Worm (Caenorhabditis elegans) whole organism, L4 larva: Measurements from ENCODE around the gene srj-22.

ENCODE experiments used
- F10B5.3 ChIP-seq: sonication (generic microtip); optimal IDR thresholded peaks from 2 replicates; lab custom pipeline; 2016; ENCODE audit warnings: mild to moderate bottlenecking, missing genetic modification characterization, missing compliant biosample characterization
- T20F7.1 ChIP-seq: fragments of 200-800 bp; sonication (Bioruptor generic); optimal IDR thresholded peaks from 2 replicates; lab custom pipeline; 2018; ENCODE audit warnings: mild to moderate bottlenecking, missing genetic modification characterization, missing compliant biosample characterization
- ZK337.2 ChIP-seq: fragments of 200-800 bp; sonication (Bioruptor generic); IDR thresholded peaks from 2 replicates; pipeline ENCODE4 v1.3.6; 2022; ENCODE audit warnings: missing genetic modification reagents, missing genetic modification characterization, missing compliant biosample characterization
- aha-1 ChIP-seq: fragments of 150-350 bp; peaks from one replicate; lab custom pipeline; 2014; ENCODE audit warnings: missing biosample characterization, missing genetic modification characterization
- attf-4 ChIP-seq: sonication (generic microtip); optimal IDR thresholded peaks from 3 replicates; lab custom pipeline; 2017; ENCODE audit warnings: missing biosample characterization, missing genetic modification characterization
- ces-1 ChIP-seq: fragments of 150-350 bp; sonication (generic microtip); optimal IDR thresholded peaks from 4 replicates; lab custom pipeline; 2014; ENCODE audit warnings: missing biosample characterization, missing genetic modification reagents, missing genetic modification characterization
- ctbp-1 ChIP-seq: fragments of 200-800 bp; sonication (Bioruptor generic); IDR thresholded peaks from 2 replicates; pipeline ENCODE4 v1.3.6; 2022; ENCODE audit warnings: missing genetic modification reagents, missing genetic modification characterization, missing compliant biosample characterization
- daf-16 ChIP-seq, 3 experiments: sonication (generic microtip); optimal IDR thresholded peaks; 2 replicates each; lab custom pipeline; 2016 to 2017; ENCODE audit warnings: missing genetic modification characterization in 3 of 3, missing genetic modification reagents in 3 of 3, mild to moderate bottlenecking in 2 of 3, missing compliant biosample characterization in 2 of 3, missing biosample characterization in 1 of 3, moderate library complexity in 1 of 3
- daf-8 ChIP-seq: fragments of 200-800 bp; sonication (Bioruptor generic); IDR thresholded peaks from 2 replicates; pipeline ENCODE4 v1.3.6; 2022; ENCODE audit warnings: missing genetic modification characterization, missing compliant biosample characterization
- dmd-6 ChIP-seq: fragments of 200-800 bp; sonication (Bioruptor generic); IDR thresholded peaks from 2 replicates; pipeline ENCODE4 v1.3.6; 2022; ENCODE audit warnings: missing genetic modification reagents, missing genetic modification characterization, missing compliant biosample characterization
- dmd-9 ChIP-seq: fragments of 200-800 bp; sonication (Bioruptor generic); IDR thresholded peaks from 2 replicates; pipeline ENCODE4 v1.3.6; 2022; ENCODE audit warnings: missing genetic modification reagents, missing genetic modification characterization, missing compliant biosample characterization
- duxl-1 ChIP-seq: sonication (generic microtip); optimal IDR thresholded peaks from 2 replicates; lab custom pipeline; 2016; ENCODE audit warnings: mild to moderate bottlenecking, missing genetic modification characterization, moderate library complexity, missing compliant biosample characterization; ENCODE audit not compliant: poor library complexity
- dve-1 ChIP-seq: sonication (generic microtip); optimal IDR thresholded peaks from 2 replicates; lab custom pipeline; 2017; ENCODE audit warnings: antibody characterized with exemption, mild to moderate bottlenecking, missing genetic modification characterization, missing compliant biosample characterization; ENCODE audit not compliant: insufficient read depth
- gei-8 ChIP-seq: fragments of 200-800 bp; sonication (Bioruptor generic); optimal IDR thresholded peaks from 2 replicates; lab custom pipeline; 2018; ENCODE audit warnings: mild to moderate bottlenecking, missing genetic modification characterization, missing compliant biosample characterization
- hlh-11 ChIP-seq: fragments of 200-800 bp; sonication (Bioruptor generic); optimal IDR thresholded peaks from 2 replicates; lab custom pipeline; 2018; ENCODE audit warnings: mild to moderate bottlenecking, missing genetic modification characterization, missing compliant biosample characterization
- lin-1 ChIP-seq: fragments of 200-800 bp; sonication (Bioruptor generic); IDR thresholded peaks from 2 replicates; pipeline ENCODE4 v1.3.6; 2022; ENCODE audit warnings: missing genetic modification reagents, missing genetic modification characterization, missing compliant biosample characterization
- lin-13 ChIP-seq: fragments of 150-350 bp; optimal IDR thresholded peaks from 2 replicates; lab custom pipeline; 2014; ENCODE audit warnings: missing biosample characterization, missing genetic modification reagents, missing genetic modification characterization
- lin-15B ChIP-seq: fragments of 150-350 bp; sonication (generic microtip); optimal IDR thresholded peaks from 3 replicates; lab custom pipeline; 2014; ENCODE audit warnings: missing biosample characterization, missing genetic modification characterization
- lin-38 ChIP-seq: fragments of 200-800 bp; sonication (Bioruptor generic); IDR thresholded peaks from 2 replicates; pipeline ENCODE4 v1.3.6; 2022; ENCODE audit warnings: missing genetic modification reagents, missing genetic modification characterization, missing compliant biosample characterization
- madf-9 ChIP-seq: fragments of 200-800 bp; sonication (Bioruptor generic); conservative IDR thresholded peaks from 2 replicates; pipeline ENCODE4 v1.3.6; 2022; ENCODE audit warnings: missing genetic modification reagents, missing genetic modification characterization, missing compliant biosample characterization
- mdl-1 ChIP-seq, 2 experiments: fragments of 150-350 bp in 1 of 2; sonication (generic microtip) in 1 of 2; optimal IDR thresholded peaks; 2 replicates each; lab custom pipeline; 2014 to 2017; ENCODE audit warnings: missing biosample characterization in 2 of 2, missing genetic modification characterization in 2 of 2
- mdt-29 ChIP-seq: fragments of 200-800 bp; sonication (Bioruptor generic); IDR thresholded peaks from 2 replicates; pipeline ENCODE4 v1.3.6; 2022; ENCODE audit warnings: missing genetic modification reagents, missing genetic modification characterization, missing compliant biosample characterization
- mes-2 ChIP-seq: sonication (generic microtip); optimal IDR thresholded peaks from 2 replicates; lab custom pipeline; 2016; ENCODE audit warnings: missing genotype, mild to moderate bottlenecking, missing genetic modification characterization, missing compliant biosample characterization; ENCODE audit not compliant: poor library complexity, severe bottlenecking
- mxl-2 ChIP-seq: fragments of 200-800 bp; sonication (Bioruptor generic); conservative IDR thresholded peaks from 2 replicates; pipeline ENCODE4 v1.3.6; 2022; ENCODE audit warnings: missing genetic modification reagents, missing genetic modification characterization, missing compliant biosample characterization
- mxl-3 ChIP-seq: fragments of 200-800 bp; sonication (Bioruptor generic); optimal IDR thresholded peaks from 2 replicates; lab custom pipeline; 2018; ENCODE audit warnings: mild to moderate bottlenecking, missing genetic modification characterization, missing compliant biosample characterization
- nhr-11 ChIP-seq: fragments of 150-350 bp; optimal IDR thresholded peaks from 2 replicates; lab custom pipeline; 2014; ENCODE audit warnings: missing biosample characterization, missing genetic modification characterization
- nhr-28 ChIP-seq: fragments of 150-350 bp; optimal IDR thresholded peaks from 2 replicates; lab custom pipeline; 2014; ENCODE audit warnings: missing biosample characterization, missing genetic modification characterization
- nhr-41 ChIP-seq: fragments of 200-800 bp; sonication (Bioruptor generic); IDR thresholded peaks from 2 replicates; pipeline ENCODE4 v1.3.6; 2022; ENCODE audit warnings: missing genetic modification reagents, missing genetic modification characterization, missing compliant biosample characterization
- nhr-48 ChIP-seq: sonication (generic microtip); optimal IDR thresholded peaks from 2 replicates; lab custom pipeline; 2016; ENCODE audit warnings: mild to moderate bottlenecking, missing genetic modification characterization, missing compliant biosample characterization
- nhr-6 ChIP-seq: fragments of 150-350 bp; optimal IDR thresholded peaks from 2 replicates; lab custom pipeline; 2014; ENCODE audit warnings: missing biosample characterization, missing genetic modification characterization
- nhr-77 ChIP-seq: fragments of 150-350 bp; optimal IDR thresholded peaks from 2 replicates; lab custom pipeline; 2014; ENCODE audit warnings: missing biosample characterization, missing genetic modification characterization
- php-3 ChIP-seq: fragments of 200-800 bp; sonication (Bioruptor generic); IDR thresholded peaks from 2 replicates; pipeline ENCODE4 v1.3.6; 2022; ENCODE audit warnings: missing genetic modification reagents, missing genetic modification characterization, missing compliant biosample characterization
- pqm-1 ChIP-seq: sonication (generic microtip); optimal IDR thresholded peaks from 2 replicates; lab custom pipeline; 2017; ENCODE audit warnings: missing biosample characterization, missing genetic modification characterization
- rbr-2 ChIP-seq: sonication (generic microtip); optimal IDR thresholded peaks from 2 replicates; lab custom pipeline; 2016; ENCODE audit warnings: missing genotype, missing genetic modification characterization, missing compliant biosample characterization
- tra-1 ChIP-seq: fragments of 200-800 bp; sonication (Bioruptor generic); IDR thresholded peaks from 2 replicates; pipeline ENCODE4 v1.3.6; 2022; ENCODE audit warnings: missing genetic modification reagents, missing genetic modification characterization, missing compliant biosample characterization
- unc-130 ChIP-seq: sonication (generic microtip); optimal IDR thresholded peaks from 2 replicates; lab custom pipeline; 2016; ENCODE audit warnings: missing genetic modification reagents, missing genetic modification characterization, missing compliant biosample characterization
- unc-39 ChIP-seq: sonication (generic microtip); optimal IDR thresholded peaks from 2 replicates; lab custom pipeline; 2017; ENCODE audit warnings: missing biosample characterization, missing genetic modification characterization
- zip-2 ChIP-seq: fragments of 150-350 bp; optimal IDR thresholded peaks from 2 replicates; lab custom pipeline; 2014; ENCODE audit warnings: missing biosample characterization, missing genetic modification characterization
- ztf-7 ChIP-seq: fragments of 150-350 bp; optimal IDR thresholded peaks from 2 replicates; lab custom pipeline; 2014; ENCODE audit warnings: missing biosample characterization, missing genetic modification characterization

srj-22 gene

DNA sequence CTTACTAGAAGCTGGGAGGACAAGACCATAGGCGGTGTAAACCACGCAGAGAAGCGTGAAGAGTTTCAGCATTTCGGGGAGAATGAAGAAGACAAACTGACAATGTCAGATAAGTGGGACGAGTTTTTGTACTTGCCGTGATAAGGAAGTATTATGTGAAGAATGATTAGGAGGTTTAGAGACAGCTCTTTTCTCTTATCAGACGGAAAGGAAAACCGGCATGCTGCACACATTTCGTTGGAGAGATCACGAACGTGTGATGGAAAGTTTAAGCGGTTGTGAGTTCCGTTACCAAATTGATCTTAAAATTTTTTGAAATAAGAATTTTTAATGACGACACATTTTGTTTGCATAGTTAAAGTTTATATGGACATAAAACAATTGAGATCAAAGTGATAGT lies 7.1 kb upstream of the srj-22 start, which contains the start of gene F28H7.3:
Gene F28H7.3, minus strand, starts transcription at position 159 of the 400 bp plus-strand sequence.
- TF ChIP-seq nhr-28 (tag; lab: Kevin White, UChicago) (peak; percentile 73), nhr-48 (peak; percentile 41), mdt-29 (GFP tag; lab: Robert Waterston, UW) (no peak), nhr-77 (tag; lab: Kevin White, UChicago) (peak; percentile 49), lin-13 (GFP tag; lab: Kevin White, UChicago) (no peak), unc-39 (tag; lab: Kevin White, UChicago) (no peak), hlh-11 (tag; lab: Kevin White, UChicago) (peak; percentile 65), dmd-6 (GFP tag; lab: Robert Waterston, UW) (peak; percentile 97), nhr-11 (no peak), dve-1 (peak; percentile 77), php-3 (GFP tag; lab: Robert Waterston, UW) (0 out of 2 replicates have a peak, but pooled peaks have one; percentile 45), ztf-7 (tag; lab: Kevin White, UChicago) (no peak), tra-1 (peak; percentile 45; the same call in 1 of the 2 replicates), daf-16 (GFP tag; optimal IDR thresholded peaks at IDR 0.05; lab: Kevin White, UChicago) (no peak), daf-16 (tag; optimal IDR thresholded peaks at IDR 0.05; lab: Kevin White, UChicago) (peak; percentile 51), pqm-1 (tag; lab: Kevin White, UChicago) (peak; percentile 94), mxl-3 (GFP tag; lab: Kevin White, UChicago) (peak; percentile 46), lin-1 (GFP tag; lab: Robert Waterston, UW) (peak; percentile 61; the same call in 1 of the 2 replicates), lin-38 (GFP tag; lab: Robert Waterston, UW) (no peak), nhr-41 (GFP tag; lab: Robert Waterston, UW) (no peak)

DNA sequence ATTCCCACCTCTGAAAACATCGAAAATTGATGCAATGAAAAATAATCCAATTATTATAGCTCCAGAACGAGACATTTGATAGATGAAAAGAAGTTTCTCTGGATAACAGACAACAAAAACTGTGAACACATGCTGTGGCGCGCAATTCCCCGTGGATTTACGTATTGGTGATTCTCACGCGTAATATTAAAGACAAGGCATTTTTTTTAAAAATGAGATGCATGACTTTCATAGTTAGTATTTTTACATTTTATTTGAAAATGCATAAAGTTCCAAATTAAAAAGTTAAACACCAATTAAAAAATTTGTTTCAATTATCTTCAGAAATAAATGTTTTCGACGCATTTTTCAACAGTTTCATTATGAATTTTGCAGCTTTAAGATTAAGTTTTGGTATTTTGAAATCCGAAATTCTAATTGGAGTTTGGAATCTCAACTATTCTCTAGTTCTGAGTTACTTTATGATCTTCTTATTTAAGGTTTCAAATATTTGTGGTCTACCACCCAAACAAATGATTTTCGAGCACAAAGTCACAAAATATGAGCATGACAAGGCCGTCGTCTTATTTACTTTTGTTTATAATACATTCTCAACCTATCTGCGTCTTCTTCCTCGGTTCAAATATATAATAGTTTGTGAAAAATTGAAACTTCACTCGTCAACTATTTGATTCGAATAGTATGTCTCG lies 3.9 kb upstream of the srj-22 start, which contains the start of the genes selt-1.2 and F28H7.2:
Gene selt-1.2, minus strand, starts transcription at position 101 of the 689 bp plus-strand sequence.
Gene F28H7.2, plus strand, starts transcription at position 639 of the 689 bp plus-strand sequence.
- TF ChIP-seq gei-8 (no peak), nhr-48 (no peak)

DNA sequence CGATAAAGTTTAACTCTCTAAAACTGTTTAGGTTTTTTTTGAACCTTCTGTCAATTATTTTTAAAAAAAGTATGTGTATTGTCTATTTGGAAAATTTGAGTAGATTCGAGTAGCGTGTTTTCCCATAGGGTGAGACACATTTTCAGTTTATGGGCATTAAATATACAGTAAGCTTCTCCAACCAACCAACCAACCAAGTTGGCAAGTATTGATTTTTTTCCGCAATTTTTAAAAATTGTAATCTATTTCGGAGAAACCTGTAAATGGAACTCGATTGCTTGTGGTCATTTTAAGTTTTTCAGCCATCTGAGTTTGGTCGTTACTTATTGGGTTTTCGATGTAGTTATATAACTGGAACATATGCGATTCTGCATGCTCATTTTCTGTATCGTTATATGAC lies 1.5 kb upstream of the srj-22 start, which contains the start of gene srj-21:
Gene srj-21, plus strand, starts transcription at position 301 of the 400 bp plus-strand sequence.
- no peak for TF ChIP-seq lin-38 (GFP tag; lab: Robert Waterston, UW)
- no peak for TF ChIP-seq ces-1 (GFP tag; lab: Kevin White, UChicago)
- no peak for TF ChIP-seq aha-1 (tag; lab: Kevin White, UChicago)
- no peak for TF ChIP-seq mdt-29 (GFP tag; lab: Robert Waterston, UW)
- TF ChIP-seq lin-1 (GFP tag; lab: Robert Waterston, UW), result no peak
- TF ChIP-seq ctbp-1 (GFP tag; lab: Robert Waterston, UW), result no peak
- no peak for TF ChIP-seq nhr-11

DNA sequence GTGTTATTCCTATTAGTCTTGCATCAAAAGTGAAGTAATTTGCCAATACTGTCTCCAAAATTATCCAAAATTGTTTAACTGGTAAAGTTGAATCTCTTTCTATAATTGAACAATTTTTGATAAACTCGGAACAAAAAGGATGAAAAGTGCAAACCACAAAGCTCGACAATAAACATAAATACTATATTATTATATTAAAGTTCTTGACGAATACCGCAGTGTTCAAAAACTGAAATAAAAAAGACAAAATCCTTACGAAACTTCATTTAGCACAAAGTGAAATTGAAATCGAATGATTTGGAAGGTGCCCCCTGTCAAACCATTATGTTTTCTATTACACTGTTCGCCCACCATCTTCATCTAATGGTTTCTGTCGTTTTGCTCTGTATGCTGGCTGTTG lies 2.2 kb downstream of the srj-22 start, which contains the start of gene ZC302.3:
Gene ZC302.3, minus strand, starts transcription at position 101 of the 400 bp plus-strand sequence.
- TF ChIP-seq ctbp-1 (GFP tag; lab: Robert Waterston, UW), result no peak

DNA sequence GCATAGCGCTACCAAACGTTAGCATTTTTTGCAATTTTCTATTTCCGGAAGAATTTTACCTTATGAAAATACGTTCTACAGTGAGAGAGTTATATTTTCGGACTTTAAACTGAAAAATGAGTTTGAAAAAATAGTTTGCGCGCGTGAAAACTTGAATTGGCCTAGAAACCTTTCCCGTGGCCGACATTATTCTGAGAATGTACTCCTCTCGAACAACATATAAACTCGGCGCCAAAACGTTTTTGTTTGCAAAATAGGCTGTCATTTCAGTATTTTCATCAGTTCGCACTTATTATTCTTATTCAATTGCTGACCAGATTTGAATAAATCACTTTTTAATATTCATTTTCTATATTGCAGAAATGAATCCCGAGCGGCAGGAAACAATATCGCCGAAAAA lies 6.8 kb downstream of the srj-22 start, which contains the start of the genes mre-11 and wdr-5.3:
Gene mre-11, minus strand, starts transcription at position 113 of the 400 bp plus-strand sequence.
Gene wdr-5.3, plus strand, starts transcription at position 361 of the 400 bp plus-strand sequence.
- TF ChIP-seq madf-9 (GFP tag; lab: Robert Waterston, UW), result no peak
- 0 out of 2 replicates have a peak, but pooled peaks have one; percentile 26 for TF ChIP-seq dmd-9 (GFP tag; lab: Robert Waterston, UW)
- TF ChIP-seq ZK337.2 (GFP tag; lab: Robert Waterston, UW), result peak; percentile 74
- TF ChIP-seq mxl-3 (GFP tag; lab: Kevin White, UChicago), result peak; percentile 4
- no peak for TF ChIP-seq lin-15B (tag; lab: Kevin White, UChicago)
- no peak for TF ChIP-seq mxl-2
- TF ChIP-seq duxl-1 (tag; lab: Kevin White, UChicago), result peak; percentile 18
- peak; percentile 18 for TF ChIP-seq nhr-28 (tag; lab: Kevin White, UChicago)
- TF ChIP-seq aha-1 (tag; lab: Kevin White, UChicago), result peak; percentile 52
- TF ChIP-seq daf-8 (GFP tag; lab: Robert Waterston, UW), result no peak
- TF ChIP-seq lin-1 (GFP tag; lab: Robert Waterston, UW), result no peak
- peak; percentile 28 for TF ChIP-seq T20F7.1 (GFP tag; lab: Kevin White, UChicago)
- TF ChIP-seq mes-2, result peak; percentile 98
- no peak for TF ChIP-seq dve-1
- TF ChIP-seq attf-4, result no peak
- no peak for TF ChIP-seq nhr-48
- peak in 1 of 2 experiments; percentile 6 for TF ChIP-seq mdl-1 (tag; optimal IDR thresholded peaks at IDR 0.05; lab: Kevin White, UChicago)
- TF ChIP-seq hlh-11 (tag; lab: Kevin White, UChicago), result peak; percentile 42
- TF ChIP-seq F10B5.3 (tag; lab: Kevin White, UChicago), result no peak
- TF ChIP-seq unc-39 (tag; lab: Kevin White, UChicago), result no peak
- TF ChIP-seq zip-2, result no peak
- TF ChIP-seq unc-130 (GFP tag; lab: Kevin White, UChicago), result peak; percentile 59
- peak; percentile 7 for TF ChIP-seq rbr-2 (tag; lab: Kevin White, UChicago)
- peak; percentile 65 for TF ChIP-seq nhr-6 (tag; lab: Kevin White, UChicago)
